Worm (Caenorhabditis elegans) whole organism, L4/young adult: ENCODE measurements around the gene F34H10.4.
"Not testable (repeated sequence)": the region's sequence is repeated elsewhere in the genome, so short reads cannot be mapped to it uniquely, and the experiment has no call there.

Experiments used
- W03F9.2 ChIP-seq: fragments of 150-350 bp; optimal IDR thresholded peaks from 2 replicates; lab custom pipeline; 2014; ENCODE audit warnings: missing biosample characterization, missing genetic modification characterization
- dao-5 ChIP-seq: sonication (generic microtip); optimal IDR thresholded peaks from 2 replicates; lab custom pipeline; 2016; ENCODE audit warnings: missing genotype, missing genetic modification characterization, moderate library complexity, missing compliant biosample characterization
- him-1 ChIP-seq: sonication (generic microtip); optimal IDR thresholded peaks from 2 replicates; lab custom pipeline; 2016; ENCODE audit warnings: missing genotype, missing genetic modification reagents, missing genetic modification characterization, missing compliant biosample characterization

F34H10.4 gene

DNA sequence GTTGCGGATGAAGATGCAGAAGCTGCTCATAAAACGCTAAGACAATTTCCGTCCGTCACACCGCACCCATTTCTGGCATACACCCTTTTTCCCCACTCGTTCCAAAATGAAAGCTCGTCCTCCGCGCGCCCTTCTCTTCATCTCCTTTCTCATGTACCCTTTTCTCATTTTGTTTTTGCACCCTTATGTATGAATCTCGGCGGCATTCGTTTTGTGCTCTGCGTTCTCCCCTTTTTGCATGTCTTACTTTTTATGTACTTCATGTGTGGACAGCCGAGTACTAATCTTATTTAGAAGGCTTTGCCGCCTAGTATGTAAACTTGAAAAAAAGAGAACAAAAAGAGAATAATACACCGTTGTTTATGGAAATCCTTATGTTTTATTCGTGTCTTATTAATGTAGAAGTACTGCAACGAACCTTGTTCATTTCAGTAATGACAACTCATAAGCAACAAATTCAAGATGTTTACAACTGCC is at the start of gene F34H10.4:
Gene F34H10.4 (plus strand): TSS at position 427 of the 477 bp plus-strand sequence.
- TF ChIP-seq him-1 (tag; lab: Kevin White, UChicago) (no peak), dao-5 (tag; lab: Kevin White, UChicago) (no peak), W03F9.2 (no peak)

DNA sequence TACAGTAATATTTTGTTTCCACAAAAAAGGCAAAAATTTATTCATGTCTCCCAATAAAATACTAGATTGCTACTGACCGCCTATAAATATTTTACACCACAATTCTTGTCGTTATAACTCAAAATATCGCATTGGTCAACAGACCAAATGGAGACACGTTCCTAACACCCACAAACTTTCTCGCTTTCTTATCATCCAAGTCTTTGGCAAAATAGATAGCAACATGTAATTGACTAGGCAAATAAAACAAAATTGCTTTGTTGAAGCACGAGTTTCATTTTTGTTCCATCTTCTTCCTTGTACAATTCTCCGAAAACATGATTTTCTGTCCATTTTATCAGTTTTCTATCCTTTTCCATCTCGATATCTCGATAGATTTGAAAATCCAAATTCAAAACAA is 45.7 kb upstream of the F34H10.4 start:
- TF ChIP-seq dao-5 (tag; lab: Kevin White, UChicago) (no peak), W03F9.2 (no peak), him-1 (tag; lab: Kevin White, UChicago) (no peak)

DNA sequence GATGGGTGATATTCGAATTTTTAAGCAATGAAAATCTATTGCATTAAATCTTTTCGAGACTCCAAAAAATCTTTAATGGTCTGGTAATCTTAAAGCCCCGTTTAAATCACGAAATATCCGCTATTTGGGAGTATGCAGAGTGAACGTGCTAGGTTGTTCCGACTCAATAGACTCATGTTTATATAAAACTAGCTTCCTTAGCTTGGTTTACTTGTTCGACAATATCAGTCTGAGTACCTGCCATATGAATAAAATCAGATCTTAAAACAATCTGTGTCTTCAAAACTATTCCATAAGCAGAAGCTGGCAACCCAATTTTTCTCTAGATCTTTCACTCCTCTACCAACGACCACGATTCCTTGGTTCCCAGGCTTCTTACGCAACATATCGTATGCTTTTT is 45.1 kb upstream of the F34H10.4 start:
- TF ChIP-seq W03F9.2, result no peak
- no peak for TF ChIP-seq dao-5 (tag; lab: Kevin White, UChicago)
- TF ChIP-seq him-1 (tag; lab: Kevin White, UChicago), result no peak

DNA sequence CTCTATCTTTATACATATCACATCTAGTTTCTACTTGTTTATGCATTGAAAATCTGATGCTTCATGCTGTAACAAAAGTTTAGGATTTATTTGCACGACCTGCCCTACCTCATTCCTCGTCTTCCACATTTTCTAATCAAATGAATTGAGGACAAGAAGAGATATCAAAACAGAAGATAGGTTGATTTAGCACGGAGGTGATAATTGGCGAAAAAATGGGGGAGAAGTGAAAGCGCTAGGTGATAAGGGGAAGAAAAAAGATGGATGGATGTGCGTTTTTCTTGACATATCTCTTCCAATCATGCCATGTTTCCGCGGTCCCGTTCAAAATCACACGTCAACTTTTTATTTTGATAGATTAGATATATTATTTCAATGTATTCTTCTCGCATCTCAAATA is 40.2 kb upstream of the F34H10.4 start:
- TF ChIP-seq dao-5 (tag; lab: Kevin White, UChicago) (no peak), him-1 (tag; lab: Kevin White, UChicago) (no peak), W03F9.2 (no peak)

DNA sequence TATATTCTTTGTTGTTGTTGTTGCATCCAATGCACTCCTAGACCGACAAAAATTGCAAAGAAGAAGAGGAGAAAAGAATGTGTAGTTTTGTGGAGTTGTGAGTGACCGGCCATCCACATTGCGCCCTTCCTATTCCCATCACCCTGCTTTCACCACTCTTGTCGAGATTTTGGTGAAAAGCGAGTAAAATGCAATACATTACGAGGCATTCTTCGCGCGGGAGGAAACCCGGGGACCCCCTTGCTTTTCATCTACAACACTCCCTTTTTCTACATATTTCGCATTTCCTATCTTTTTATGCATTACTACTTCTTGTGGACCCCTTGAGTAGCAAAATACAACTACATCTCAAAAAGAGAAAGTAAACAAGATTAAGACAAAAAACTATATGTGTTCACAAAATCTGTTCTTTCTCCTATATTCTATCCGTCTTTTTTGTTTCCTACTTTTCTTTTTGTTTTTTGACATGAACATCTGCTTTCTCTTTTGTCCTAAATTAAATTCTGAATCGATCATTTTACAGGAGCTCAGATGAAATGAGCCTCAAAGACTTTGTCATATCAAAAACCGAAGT is 38.2 kb upstream of the F34H10.4 start, which contains the start of gene C11E4.6:
Gene C11E4.6 (plus strand): TSS at position 524 of the 574 bp plus-strand sequence.
- TF ChIP-seq W03F9.2 (no peak), dao-5 (tag; lab: Kevin White, UChicago) (no peak), him-1 (tag; lab: Kevin White, UChicago) (no peak)

DNA sequence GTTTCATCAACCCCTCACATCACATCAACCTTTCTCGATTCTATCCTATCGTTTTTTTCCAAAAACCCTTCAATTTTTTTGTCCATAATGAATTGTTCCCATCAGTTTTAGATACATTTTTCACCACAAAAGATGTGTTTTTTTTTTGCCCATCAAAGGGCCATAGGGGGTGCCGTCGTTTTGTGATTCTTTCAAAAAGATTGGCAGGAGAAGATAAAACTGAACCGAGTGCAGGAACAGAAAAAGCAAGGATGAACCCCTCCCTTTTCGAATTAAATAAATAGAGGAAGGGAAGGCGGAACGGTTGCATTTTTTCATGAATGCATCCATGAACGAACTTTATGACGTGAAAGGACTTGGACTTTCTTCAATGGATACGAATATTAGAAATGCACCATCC is 31.4 kb upstream of the F34H10.4 start, which contains the start of gene C11E4.7:
Gene C11E4.7 (plus strand): TSS at position 301 of the 400 bp plus-strand sequence.
- TF ChIP-seq dao-5 (tag; lab: Kevin White, UChicago) (no peak), W03F9.2 (no peak), him-1 (tag; lab: Kevin White, UChicago) (no peak)

DNA sequence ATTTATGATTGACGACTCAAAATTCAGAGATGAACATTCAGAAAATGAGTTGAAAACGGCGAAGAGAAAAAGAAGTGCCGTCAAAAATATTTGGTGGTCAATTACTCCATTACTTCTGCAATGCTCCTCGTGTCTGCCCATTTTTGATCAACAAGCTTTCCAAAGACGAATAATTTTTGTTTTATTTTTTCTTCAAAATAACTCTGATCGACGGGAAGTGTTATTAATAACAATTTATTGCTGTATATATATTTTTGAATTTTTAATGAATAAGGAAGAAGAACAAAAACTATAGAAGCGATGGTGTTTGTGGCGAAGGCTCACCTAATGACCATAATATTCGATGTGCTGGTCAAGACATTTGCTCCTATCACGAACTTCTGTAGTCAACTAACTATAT is 28.2 kb upstream of the F34H10.4 start, which contains the start of gene C11E4.8:
Gene C11E4.8 (plus strand): TSS at position 301 of the 400 bp plus-strand sequence.
- no peak for TF ChIP-seq him-1 (tag; lab: Kevin White, UChicago)
- no peak for TF ChIP-seq dao-5 (tag; lab: Kevin White, UChicago)
- TF ChIP-seq W03F9.2, result no peak

DNA sequence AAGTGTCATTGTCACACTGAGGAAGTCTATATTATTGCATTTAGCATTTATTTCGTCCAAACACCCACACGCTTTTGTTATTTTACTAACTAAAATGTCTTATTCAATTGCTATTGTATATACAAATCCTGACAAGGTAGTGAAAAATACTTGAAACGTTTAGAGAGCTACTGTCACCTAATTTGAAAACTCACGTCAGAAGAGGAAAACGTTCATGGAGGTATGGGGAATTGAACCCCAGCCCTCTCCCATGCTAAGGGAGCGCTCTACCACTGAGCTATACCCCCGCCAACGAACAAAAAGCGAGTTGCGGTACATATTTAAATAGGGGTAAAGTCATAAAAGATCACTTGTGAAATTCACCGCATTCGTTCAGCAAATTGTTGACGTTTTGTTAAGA is 25.7 kb upstream of the F34H10.4 start:
- no peak for TF ChIP-seq W03F9.2
- no peak for TF ChIP-seq him-1 (tag; lab: Kevin White, UChicago)
- TF ChIP-seq dao-5 (tag; lab: Kevin White, UChicago), result peak; percentile 71

DNA sequence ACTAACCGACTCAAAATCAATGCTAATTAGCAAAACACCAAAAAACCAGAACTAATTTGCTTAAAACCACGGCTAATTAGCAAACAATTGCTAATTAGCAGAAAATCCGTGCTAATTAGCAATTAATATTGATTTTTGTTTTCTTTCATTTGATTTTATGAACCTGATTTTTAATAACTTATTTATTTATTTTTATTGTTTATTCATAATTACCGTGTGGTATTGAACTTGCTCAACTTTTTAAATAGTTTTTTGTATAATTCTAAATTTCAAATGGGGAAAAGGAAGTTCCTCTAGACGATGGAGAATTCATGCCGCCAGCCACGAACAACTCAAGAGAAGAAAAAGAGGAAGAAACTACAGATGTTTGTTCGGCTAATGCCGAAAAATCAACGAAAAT is 22.5 kb upstream of the F34H10.4 start, which contains the start of gene F34H10.1:
Gene F34H10.1 (plus strand): TSS at position 301 of the 400 bp plus-strand sequence.
- not testable (repeated sequence) for TF ChIP-seq dao-5 (tag; lab: Kevin White, UChicago); him-1 (tag; lab: Kevin White, UChicago); W03F9.2

DNA sequence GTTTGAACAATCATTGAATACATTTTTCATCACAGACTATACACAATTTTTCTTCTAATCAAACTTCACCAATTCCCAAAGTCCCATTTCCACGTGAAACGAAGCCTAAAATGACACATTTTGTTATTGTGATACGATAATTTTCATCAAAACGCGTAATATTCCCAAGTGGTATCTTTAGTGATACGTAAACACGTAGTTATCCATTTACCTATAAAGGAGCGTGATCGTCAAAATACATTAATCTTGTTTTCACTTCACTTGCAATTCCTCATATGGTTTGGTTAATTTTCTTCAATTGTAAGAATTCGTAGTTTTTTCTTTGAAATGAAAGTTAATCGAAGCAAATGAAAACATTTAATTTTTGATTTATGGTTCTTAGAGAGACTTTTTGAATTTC is 18.8 kb upstream of the F34H10.4 start:
- TF ChIP-seq dao-5 (tag; lab: Kevin White, UChicago) (no peak), W03F9.2 (no peak)

DNA sequence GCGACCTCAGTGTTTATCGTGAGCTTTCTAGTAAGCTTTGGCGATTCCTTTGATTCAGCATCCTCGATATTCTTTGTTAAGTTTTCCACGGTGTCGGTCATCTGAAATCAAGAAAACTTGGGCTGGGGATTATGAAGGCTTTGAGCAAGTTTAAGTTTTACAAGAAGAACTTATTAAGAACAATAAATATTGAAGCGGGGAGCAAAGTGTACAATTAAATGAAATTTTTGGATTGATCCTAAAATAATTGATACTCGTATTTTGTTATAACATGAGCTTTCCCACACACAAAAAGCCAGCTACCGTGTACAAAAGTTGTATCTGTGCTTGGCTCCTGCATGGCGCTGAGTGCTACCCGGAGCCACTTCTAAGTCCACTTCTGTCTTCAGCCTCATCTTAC is 13.4 kb upstream of the F34H10.4 start, which contains the start of gene F34H10.3:
Gene F34H10.3 (minus strand): TSS at position 101 of the 400 bp plus-strand sequence.
- TF ChIP-seq him-1 (tag; lab: Kevin White, UChicago) (no peak), W03F9.2 (no peak), dao-5 (tag; lab: Kevin White, UChicago) (no peak)

DNA sequence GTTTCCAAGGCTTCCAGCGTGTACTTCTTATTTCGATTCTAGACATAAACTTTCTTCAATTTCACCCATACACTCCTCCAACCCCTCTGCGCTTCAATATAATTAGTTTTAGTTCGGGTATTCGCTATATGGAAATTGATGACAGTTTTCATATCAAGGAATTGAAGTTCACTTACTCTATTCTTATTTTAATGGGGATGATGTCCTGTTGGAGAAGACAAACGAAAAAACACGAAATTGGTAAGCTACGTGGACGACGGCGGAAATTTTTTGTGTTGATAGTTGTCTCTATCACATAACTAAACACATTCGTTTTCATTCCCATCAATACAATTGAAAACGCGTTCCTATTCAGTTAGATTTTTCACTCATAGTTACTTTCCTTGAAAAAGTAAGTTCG is 12.9 kb upstream of the F34H10.4 start, which contains the start of gene F34H10.5:
Gene F34H10.5 (plus strand): TSS at position 301 of the 400 bp plus-strand sequence.
- TF ChIP-seq dao-5 (tag; lab: Kevin White, UChicago) (no peak), W03F9.2 (no peak), him-1 (tag; lab: Kevin White, UChicago) (no peak)

DNA sequence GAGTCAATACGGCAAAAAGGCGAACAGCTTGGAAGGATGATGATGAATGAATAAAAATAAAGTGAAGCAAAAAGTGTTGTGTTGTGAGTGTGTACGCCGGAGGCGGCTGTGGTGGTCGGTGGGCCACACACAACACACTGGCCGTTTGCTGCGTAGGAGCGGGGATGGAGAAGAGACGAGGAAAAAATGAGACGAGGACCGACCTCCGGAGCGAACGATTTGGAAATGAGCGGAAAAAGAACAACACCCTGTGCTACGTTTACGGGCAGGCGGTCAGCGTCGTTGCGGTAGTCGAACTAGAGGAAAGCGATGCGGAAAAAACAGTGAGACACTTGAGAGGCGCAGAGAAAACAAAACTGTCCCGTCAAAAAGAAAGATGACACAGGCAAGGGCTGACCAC is 11.2 kb upstream of the F34H10.4 start:
- no peak for TF ChIP-seq dao-5 (tag; lab: Kevin White, UChicago)
- TF ChIP-seq him-1 (tag; lab: Kevin White, UChicago), result no peak

DNA sequence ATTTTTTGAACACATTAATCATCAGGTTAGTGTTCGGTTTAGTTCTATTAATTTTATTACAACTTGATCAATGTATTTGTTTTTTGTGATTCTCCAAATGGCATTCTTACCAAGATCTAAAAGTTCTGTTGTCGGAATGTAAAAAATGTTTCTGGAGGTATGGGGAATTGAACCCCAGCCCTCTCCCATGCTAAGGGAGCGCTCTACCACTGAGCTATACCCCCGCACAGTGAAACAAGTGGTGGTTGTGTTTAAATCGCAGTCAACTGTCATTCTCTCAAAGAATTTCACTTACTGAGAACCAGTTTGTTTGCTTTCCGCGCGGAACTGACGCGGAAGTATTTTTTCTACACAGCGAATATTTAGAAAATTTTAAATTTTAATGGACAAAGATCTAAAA is 10.6 kb upstream of the F34H10.4 start:
- TF ChIP-seq him-1 (tag; lab: Kevin White, UChicago) (peak; percentile 34), W03F9.2 (no peak), dao-5 (tag; lab: Kevin White, UChicago) (no peak)
